Worm (Caenorhabditis elegans): Measurements from ENCODE around the gene T19H12.3.

DNA sequence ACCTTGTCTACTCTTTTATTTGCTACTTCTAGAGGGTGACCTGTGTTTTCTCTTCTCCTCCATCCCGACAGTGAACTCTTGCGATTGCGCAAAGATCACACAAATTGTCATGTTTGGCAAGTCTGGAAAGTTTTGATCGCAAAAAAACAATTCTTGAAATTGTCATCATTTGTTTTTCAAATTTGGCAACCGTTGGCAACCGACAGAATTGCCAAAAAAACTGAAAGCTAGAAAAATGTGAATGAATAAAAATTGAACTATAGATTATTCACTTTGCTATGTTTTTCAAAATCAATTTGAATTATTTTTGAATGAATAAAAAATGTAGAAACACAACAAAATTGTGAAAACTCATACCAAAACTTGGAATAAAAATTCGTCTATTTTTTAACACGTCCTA lies 9.5 kb downstream of the T19H12.3 start, which contains the start of gene ugt-11:
- no peak for TF ChIP-seq dao-5 (tag; optimal IDR thresholded peaks at IDR 0.05)
- TF ChIP-seq him-1 (tag; optimal IDR thresholded peaks at IDR 0.05), result no peak

Data from whole organism, L4/young adult.